Fruit fly (Drosophila melanogaster): ENCODE measurements around the gene CG17377.

Gene CG17377

DNA sequence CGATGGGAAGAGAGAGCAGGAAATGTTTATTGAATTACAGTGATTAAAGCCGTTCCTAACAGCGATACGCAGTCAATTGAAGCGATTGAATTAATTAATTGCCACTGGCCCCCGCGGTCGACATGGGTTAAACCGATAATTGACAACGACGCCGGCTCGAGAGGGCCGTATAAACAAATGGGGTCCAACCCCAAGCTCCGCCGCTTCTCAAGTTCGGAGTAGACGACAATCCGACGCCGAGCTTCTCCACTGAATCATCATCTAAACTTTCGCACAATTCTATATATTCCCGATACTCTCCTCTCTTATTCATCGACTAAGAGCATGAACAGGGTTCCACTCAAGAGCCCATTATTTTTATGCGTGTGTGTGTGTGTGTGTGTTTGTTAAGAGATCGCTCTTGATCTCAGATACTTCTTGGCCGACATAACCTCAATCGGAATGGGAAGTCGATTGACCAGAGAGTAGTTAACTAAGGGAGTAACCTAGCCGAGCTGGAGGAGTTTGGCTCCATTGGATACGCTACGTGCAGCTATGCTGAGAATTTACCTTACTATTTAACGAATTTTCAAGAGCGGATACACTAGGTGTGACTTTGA is 10.7 kb downstream of the CG17377 start:
- TF ChIP-seq insv (optimal IDR thresholded peaks at IDR 0.05) (no peak), Sin3A (optimal IDR thresholded peaks at IDR 0.05) (no peak)

DNA sequence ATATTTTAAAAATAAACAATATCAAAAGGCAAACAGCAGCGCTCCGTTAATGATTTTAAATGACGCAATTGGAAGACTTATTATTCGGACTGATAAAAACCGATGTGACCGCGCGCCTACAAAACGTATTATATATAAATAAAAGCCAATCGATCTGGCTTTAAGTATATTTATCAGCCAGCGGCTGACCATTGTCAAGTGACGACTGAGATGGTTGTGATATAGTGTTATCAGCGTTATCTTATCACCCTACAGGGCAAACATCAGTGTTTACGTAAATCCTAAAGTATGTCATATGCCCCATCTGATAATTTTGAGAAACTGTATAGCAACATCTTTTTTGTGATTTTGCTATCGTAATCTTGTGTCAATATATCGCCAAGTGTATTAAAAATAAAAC is 13.3 kb downstream of the CG17377 start:
- TF ChIP-seq h (optimal IDR thresholded peaks at IDR 0.05): no peak
- TF ChIP-seq Myc (optimal IDR thresholded peaks at IDR 0.05): no peak
- TF ChIP-seq insv (optimal IDR thresholded peaks at IDR 0.05): no peak
- TF ChIP-seq psq (optimal IDR thresholded peaks at IDR 0.05): no peak
- TF ChIP-seq Sin3A (optimal IDR thresholded peaks at IDR 0.05): no peak
- no peak for TF ChIP-seq ttk (optimal IDR thresholded peaks at IDR 0.05)

DNA sequence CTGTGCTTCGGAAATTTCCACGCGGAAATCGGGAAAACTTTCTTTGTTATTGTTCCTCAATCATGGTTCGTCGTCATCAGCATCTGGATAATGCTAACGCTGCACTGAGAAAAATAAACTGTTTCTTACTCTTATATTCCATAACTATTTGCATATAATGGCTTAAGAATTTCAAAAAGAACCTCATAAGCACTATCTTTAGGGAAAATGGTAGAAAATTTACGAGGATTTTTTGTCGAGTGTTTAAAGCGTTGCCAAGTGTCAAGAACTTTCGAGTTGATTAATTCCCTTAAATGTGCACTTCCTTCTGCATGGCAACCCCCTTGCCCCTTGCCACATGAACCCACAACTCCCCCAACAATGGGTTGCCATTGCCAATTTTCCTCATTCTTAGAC is 14.7 kb downstream of the CG17377 start:
- TF ChIP-seq h (optimal IDR thresholded peaks at IDR 0.05): no peak
- TF ChIP-seq Myc (optimal IDR thresholded peaks at IDR 0.05): no peak
- TF ChIP-seq Sin3A (optimal IDR thresholded peaks at IDR 0.05): no peak
- no peak for TF ChIP-seq ttk (optimal IDR thresholded peaks at IDR 0.05)
- TF ChIP-seq psq (optimal IDR thresholded peaks at IDR 0.05): no peak
- no peak for TF ChIP-seq insv (optimal IDR thresholded peaks at IDR 0.05)

DNA sequence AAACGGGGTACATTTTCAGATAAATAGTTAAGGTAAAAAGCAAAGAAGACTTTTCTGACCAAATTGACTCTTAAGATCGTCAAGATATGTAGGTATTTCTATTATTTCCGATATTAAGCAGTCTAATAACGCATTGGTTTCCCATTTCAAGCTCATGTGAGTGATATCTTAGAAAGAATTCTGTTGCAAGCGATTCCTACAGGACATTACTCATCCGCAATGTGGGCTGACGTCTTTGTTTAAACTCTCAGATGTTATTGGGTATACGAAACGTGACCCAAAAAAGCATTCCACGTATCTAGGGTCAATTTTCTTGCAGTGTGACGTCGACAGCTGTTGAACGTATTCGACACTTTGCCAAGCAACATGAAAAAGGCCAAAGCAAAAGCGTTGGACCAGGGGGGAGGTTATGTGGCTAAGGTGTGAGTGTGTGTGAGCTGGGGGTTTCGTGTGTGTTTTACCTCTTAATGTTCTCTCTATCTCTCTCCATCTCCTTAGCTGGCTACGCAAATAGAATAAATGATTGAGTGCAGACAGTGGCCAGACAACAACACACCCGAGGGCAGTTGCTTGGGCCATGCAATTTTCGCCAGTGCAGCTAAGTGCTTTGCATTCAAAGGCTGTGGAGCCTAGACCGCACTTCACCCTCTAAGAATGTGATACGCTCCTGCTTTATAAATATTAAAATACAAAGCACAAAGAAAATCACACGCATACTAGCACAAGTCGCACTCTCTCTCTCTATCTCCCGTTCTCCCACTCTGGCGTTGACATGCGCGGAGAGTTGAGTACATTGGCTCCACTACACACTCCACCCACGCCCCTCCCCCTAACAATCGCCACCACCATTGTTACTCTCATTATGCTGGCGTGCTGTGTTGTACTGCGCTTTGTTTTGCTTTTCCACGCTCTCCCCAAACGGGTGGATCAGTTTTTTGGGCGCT is 15.3 kb downstream of the CG17377 start:
- TF ChIP-seq h (optimal IDR thresholded peaks at IDR 0.05): no peak
- TF ChIP-seq ttk (optimal IDR thresholded peaks at IDR 0.05): no peak
- TF ChIP-seq psq (optimal IDR thresholded peaks at IDR 0.05): no peak
- TF ChIP-seq insv (optimal IDR thresholded peaks at IDR 0.05): no peak
- TF ChIP-seq Myc (optimal IDR thresholded peaks at IDR 0.05): no peak
- TF ChIP-seq Sin3A (optimal IDR thresholded peaks at IDR 0.05): no peak

DNA sequence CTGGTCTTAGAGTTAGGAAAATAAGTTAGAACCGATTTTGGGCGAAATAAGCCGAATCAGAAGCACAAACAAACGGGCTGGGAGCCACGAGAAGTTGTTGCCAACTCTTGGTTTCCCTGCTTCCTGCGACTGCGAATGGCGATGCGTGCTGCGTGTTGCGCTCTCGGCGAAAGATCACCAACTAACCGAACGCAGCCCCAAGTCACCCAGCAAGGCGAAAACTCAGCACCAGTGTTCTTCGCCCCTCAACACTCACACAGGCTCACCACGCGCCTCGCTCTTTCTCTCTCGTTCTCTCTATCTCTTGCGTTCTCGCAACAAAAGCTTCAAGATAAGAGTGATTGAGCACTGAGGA is 16.0 kb downstream of the CG17377 start, which contains the start of gene nrv1:
nrv1 (minus strand) TSS at position 188 of the 355 bp plus-strand sequence.
- TF ChIP-seq insv (optimal IDR thresholded peaks at IDR 0.05) (no peak), ttk (optimal IDR thresholded peaks at IDR 0.05) (no peak), Myc (optimal IDR thresholded peaks at IDR 0.05) (no peak), psq (optimal IDR thresholded peaks at IDR 0.05) (no peak), h (optimal IDR thresholded peaks at IDR 0.05) (no peak), Sin3A (optimal IDR thresholded peaks at IDR 0.05) (no peak)

DNA sequence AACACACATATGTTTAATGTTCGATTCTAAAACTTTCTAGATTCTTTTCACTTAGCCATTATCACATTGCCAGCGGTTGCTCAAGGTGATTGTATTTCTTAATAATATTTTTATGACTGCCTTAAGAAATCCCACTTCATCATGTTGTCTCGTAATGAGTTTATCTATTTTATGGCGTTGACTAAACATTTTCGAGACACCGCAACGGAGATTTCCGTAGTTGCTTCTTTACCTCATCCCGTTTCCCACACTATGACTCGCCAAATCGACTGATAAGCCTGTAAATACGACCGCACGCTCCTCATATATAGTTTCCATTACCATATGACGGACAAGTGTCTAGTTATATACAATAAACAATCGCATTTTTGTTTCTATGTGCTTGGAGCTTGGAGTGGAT is 17.1 kb downstream of the CG17377 start:
- TF ChIP-seq h (optimal IDR thresholded peaks at IDR 0.05) (no peak), Sin3A (optimal IDR thresholded peaks at IDR 0.05) (no peak), ttk (optimal IDR thresholded peaks at IDR 0.05) (no peak), Myc (optimal IDR thresholded peaks at IDR 0.05) (no peak), psq (optimal IDR thresholded peaks at IDR 0.05) (no peak), insv (optimal IDR thresholded peaks at IDR 0.05) (no peak)

DNA sequence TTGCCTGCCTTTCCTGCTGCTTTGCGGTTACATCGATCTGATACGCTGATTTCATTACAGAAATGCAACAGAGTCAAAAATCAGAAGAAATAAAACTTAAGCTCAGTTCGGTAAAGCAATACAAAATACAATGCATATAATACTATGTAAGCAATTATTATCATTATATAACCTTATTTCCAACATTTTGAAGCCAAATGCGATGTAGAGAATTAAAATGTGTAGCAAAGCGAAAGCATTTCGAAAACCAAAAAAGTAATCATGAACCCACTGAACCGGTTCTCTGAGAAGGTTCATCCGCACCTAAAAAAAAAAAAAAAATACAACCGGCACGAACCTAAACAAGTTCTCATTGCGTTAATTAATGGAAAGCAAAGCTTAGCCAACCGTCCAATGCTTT is 18.4 kb downstream of the CG17377 start:
- TF ChIP-seq Sin3A (optimal IDR thresholded peaks at IDR 0.05): no peak
- no peak for TF ChIP-seq insv (optimal IDR thresholded peaks at IDR 0.05)
- no peak for TF ChIP-seq ttk (optimal IDR thresholded peaks at IDR 0.05)
- no peak for TF ChIP-seq psq (optimal IDR thresholded peaks at IDR 0.05)
- TF ChIP-seq h (optimal IDR thresholded peaks at IDR 0.05): no peak
- no peak for TF ChIP-seq Myc (optimal IDR thresholded peaks at IDR 0.05)

DNA sequence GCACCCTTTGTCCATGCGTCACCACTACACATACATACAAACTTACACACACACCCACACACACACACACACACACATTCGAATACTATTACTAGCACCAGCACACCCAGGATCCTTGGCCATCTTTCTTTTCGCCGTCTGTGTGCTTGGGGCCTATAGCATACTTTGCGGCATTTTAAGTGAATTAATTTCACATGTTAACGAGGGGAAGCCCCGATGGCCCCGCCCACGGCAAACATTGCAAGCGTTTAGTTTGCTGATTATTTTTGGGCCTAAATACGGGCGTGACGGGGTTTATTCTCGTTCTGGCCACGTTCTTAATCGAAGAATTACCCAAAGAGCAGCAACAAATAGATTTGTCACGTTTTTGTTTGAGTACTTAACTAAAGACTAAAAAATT is 19.2 kb downstream of the CG17377 start:
- TF ChIP-seq ttk (optimal IDR thresholded peaks at IDR 0.05): no peak
- no peak for TF ChIP-seq h (optimal IDR thresholded peaks at IDR 0.05)
- TF ChIP-seq insv (optimal IDR thresholded peaks at IDR 0.05): no peak
- no peak for TF ChIP-seq psq (optimal IDR thresholded peaks at IDR 0.05)
- no peak for TF ChIP-seq Sin3A (optimal IDR thresholded peaks at IDR 0.05)
- no peak for TF ChIP-seq Myc (optimal IDR thresholded peaks at IDR 0.05)

DNA sequence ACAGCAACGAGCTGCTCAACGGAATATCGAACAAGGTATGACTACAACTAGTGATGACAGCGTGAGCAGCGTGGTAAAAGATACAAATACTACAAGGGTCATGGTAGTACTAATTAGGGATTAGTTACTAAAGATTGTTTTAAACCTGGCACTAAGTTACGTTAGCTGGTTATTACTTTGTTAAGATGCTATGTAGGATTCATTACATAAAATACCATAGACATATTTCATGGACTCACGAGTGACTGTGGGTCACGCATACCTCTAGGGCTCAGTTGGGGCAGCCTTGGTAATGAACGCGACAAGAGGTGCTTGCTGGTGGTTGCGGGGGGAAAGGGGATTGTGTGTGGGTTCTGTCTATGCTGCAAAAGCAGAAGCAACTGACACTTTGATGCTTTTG is 27.8 kb downstream of the CG17377 start:
- TF ChIP-seq ttk (optimal IDR thresholded peaks at IDR 0.05) (no peak), insv (optimal IDR thresholded peaks at IDR 0.05) (no peak), Myc (optimal IDR thresholded peaks at IDR 0.05) (no peak), psq (optimal IDR thresholded peaks at IDR 0.05) (no peak), h (optimal IDR thresholded peaks at IDR 0.05) (no peak), Sin3A (optimal IDR thresholded peaks at IDR 0.05) (no peak)

DNA sequence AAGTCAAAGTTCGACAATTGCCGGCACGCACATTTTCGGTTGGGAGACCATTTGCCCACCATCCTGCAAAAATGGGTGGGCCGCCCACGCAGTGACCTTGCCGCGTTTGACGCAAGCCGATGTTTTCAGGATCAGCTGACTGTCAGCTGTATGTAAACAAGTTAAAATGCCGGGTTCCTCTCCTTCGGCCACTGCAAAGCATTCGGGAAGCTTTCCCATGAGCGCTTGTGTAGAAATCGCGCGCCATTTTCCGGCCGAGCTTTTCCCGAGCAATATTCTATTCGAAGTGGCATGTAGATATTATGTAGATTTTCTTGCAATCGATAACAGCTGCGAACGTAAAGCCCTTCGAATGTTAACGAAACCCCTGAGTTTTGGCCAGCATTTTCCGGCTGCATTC is 29.0 kb downstream of the CG17377 start, which contains the start of gene CG17378:
CG17378 (plus strand) TSS at position 397 of the 400 bp plus-strand sequence.
- TF ChIP-seq ttk (optimal IDR thresholded peaks at IDR 0.05): no peak
- no peak for TF ChIP-seq Myc (optimal IDR thresholded peaks at IDR 0.05)
- TF ChIP-seq h (optimal IDR thresholded peaks at IDR 0.05): no peak
- no peak for TF ChIP-seq psq (optimal IDR thresholded peaks at IDR 0.05)
- TF ChIP-seq Sin3A (optimal IDR thresholded peaks at IDR 0.05): no peak
- no peak for TF ChIP-seq insv (optimal IDR thresholded peaks at IDR 0.05)

DNA sequence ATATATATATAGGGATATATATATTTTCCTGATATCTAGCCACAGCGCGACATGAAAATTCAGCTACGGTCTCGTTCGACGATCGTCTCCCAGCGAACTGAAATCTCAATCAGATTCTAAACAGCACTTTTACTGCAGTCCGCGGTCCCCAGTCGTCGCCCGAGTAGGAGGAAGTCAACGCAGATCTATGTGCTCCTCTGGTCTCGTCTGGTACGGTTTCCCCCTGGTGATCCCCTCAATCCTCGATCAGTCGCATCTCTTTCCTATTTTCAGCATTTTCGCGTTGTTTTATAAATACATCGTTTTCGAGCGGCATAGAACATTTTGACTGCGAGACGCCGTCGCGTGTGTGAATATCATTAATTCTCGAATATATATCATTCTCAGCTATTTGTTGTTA is 30.0 kb downstream of the CG17377 start, which contains the start of gene LUBEL:
LUBEL (minus strand) TSS at position 101 of the 400 bp plus-strand sequence.
- TF ChIP-seq ttk (optimal IDR thresholded peaks at IDR 0.05): no peak
- TF ChIP-seq Myc (optimal IDR thresholded peaks at IDR 0.05): no peak
- TF ChIP-seq h (optimal IDR thresholded peaks at IDR 0.05): no peak
- TF ChIP-seq Sin3A (optimal IDR thresholded peaks at IDR 0.05): no peak
- TF ChIP-seq psq (optimal IDR thresholded peaks at IDR 0.05): no peak
- TF ChIP-seq insv (optimal IDR thresholded peaks at IDR 0.05): no peak

DNA sequence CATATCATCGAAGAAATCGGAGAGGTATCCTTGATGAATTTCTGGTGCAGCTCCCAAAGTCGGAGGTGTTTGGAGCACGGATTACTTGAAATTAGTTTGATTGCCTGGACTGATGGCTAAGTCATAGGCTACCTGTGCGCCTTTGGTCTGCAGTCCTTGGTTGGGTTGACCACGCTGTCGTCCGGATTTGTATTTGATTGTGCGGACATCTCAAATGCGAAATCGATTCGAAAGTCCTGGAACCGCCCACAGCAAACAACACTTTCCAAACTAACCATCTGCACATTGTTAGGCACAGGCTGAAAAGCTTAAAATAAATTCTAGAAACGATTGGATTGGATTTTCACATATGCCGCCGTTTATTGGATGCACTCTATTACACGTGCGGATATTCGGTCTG is 43.1 kb downstream of the CG17377 start, which contains the start of gene CG11322:
CG11322 (minus strand) TSS at position 101 of the 400 bp plus-strand sequence.
- TF ChIP-seq Sin3A (optimal IDR thresholded peaks at IDR 0.05) (no peak), h (optimal IDR thresholded peaks at IDR 0.05) (no peak), psq (optimal IDR thresholded peaks at IDR 0.05) (no peak), ttk (optimal IDR thresholded peaks at IDR 0.05) (no peak), Myc (optimal IDR thresholded peaks at IDR 0.05) (no peak), insv (optimal IDR thresholded peaks at IDR 0.05) (no peak)

All from Kc167 (cell line).